Worm (Caenorhabditis elegans): ENCODE data around the gene col-80.

DNA sequence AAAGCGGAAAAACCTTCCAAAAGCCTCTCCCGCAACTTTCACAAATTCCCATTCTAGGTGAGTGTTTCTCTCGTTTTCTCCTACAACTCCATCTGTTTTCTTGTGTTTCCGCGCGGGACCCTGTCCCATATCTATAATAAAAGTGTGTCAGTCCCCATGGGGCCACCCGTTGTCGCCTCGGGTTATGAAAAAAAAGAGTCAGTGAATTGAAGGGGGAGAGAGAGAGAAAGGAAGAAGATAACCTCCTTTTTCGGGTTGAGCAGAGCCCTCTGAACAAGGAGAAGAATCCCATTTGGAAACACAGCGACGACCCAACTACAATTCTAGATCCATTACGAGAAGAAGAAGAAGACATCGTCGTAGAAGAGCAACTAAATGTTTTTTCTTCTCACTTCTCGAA is 10.1 kb downstream of the col-80 start, which contains the start of gene C09G5.13:
- TF ChIP-seq nhr-28 (tag; optimal IDR thresholded peaks at IDR 0.05) (no peak), arid-1 (GFP tag; conservative IDR thresholded peaks at IDR 0.05) (no peak), nhr-237 (tag; optimal IDR thresholded peaks at IDR 0.05) (no peak), ceh-82 (tag; optimal IDR thresholded peaks at IDR 0.05) (no peak)
